Worm (Caenorhabditis elegans) whole organism, L4 larva: Measurements from ENCODE around the gene ttr-53.

Experiments used
- D1046.2 ChIP-seq: fragments of 200-800 bp; sonication (Bioruptor generic); IDR thresholded peaks from 2 replicates; pipeline ENCODE4 v1.3.6; 2022; ENCODE audit warnings: missing genetic modification characterization, missing compliant biosample characterization
- T20F7.1 ChIP-seq: fragments of 200-800 bp; sonication (Bioruptor generic); optimal IDR thresholded peaks from 2 replicates; lab custom pipeline; 2018; ENCODE audit warnings: mild to moderate bottlenecking, missing genetic modification characterization, missing compliant biosample characterization
- Y75B8A.6 ChIP-seq: fragments of 200-800 bp; sonication (Bioruptor generic); IDR thresholded peaks from 2 replicates; pipeline ENCODE4 v1.3.6; 2022; ENCODE audit warnings: missing genetic modification reagents, missing genetic modification characterization, missing compliant biosample characterization
- aha-1 ChIP-seq: fragments of 150-350 bp; peaks from one replicate; lab custom pipeline; 2014; ENCODE audit warnings: missing biosample characterization, missing genetic modification characterization
- aly-2 ChIP-seq: sonication (generic microtip); optimal IDR thresholded peaks from 2 replicates; lab custom pipeline; 2018; ENCODE audit warnings: missing biosample characterization, missing genetic modification characterization
- attf-4 ChIP-seq: sonication (generic microtip); optimal IDR thresholded peaks from 3 replicates; lab custom pipeline; 2017; ENCODE audit warnings: missing biosample characterization, missing genetic modification characterization
- ces-1 ChIP-seq: fragments of 150-350 bp; sonication (generic microtip); optimal IDR thresholded peaks from 4 replicates; lab custom pipeline; 2014; ENCODE audit warnings: missing biosample characterization, missing genetic modification reagents, missing genetic modification characterization
- ctbp-1 ChIP-seq: fragments of 200-800 bp; sonication (Bioruptor generic); IDR thresholded peaks from 2 replicates; pipeline ENCODE4 v1.3.6; 2022; ENCODE audit warnings: missing genetic modification reagents, missing genetic modification characterization, missing compliant biosample characterization
- dmd-6 ChIP-seq: fragments of 200-800 bp; sonication (Bioruptor generic); IDR thresholded peaks from 2 replicates; pipeline ENCODE4 v1.3.6; 2022; ENCODE audit warnings: missing genetic modification reagents, missing genetic modification characterization, missing compliant biosample characterization
- dmd-8 ChIP-seq: fragments of 200-800 bp; sonication (Bioruptor generic); IDR thresholded peaks from 2 replicates; pipeline ENCODE4 v1.3.6; 2022; ENCODE audit warnings: missing genetic modification characterization, missing compliant biosample characterization
- dmd-9 ChIP-seq: fragments of 200-800 bp; sonication (Bioruptor generic); IDR thresholded peaks from 2 replicates; pipeline ENCODE4 v1.3.6; 2022; ENCODE audit warnings: missing genetic modification reagents, missing genetic modification characterization, missing compliant biosample characterization
- dpl-1 ChIP-seq: fragments of 150-350 bp; optimal IDR thresholded peaks from 2 replicates; lab custom pipeline; 2014; ENCODE audit warnings: missing biosample characterization, missing genetic modification reagents, missing genetic modification characterization
- dve-1 ChIP-seq: sonication (generic microtip); optimal IDR thresholded peaks from 2 replicates; lab custom pipeline; 2017; ENCODE audit warnings: antibody characterized with exemption, mild to moderate bottlenecking, missing genetic modification characterization, missing compliant biosample characterization; ENCODE audit not compliant: insufficient read depth
- fkh-10 ChIP-seq: fragments of 150-350 bp; optimal IDR thresholded peaks from 2 replicates; lab custom pipeline; 2014; ENCODE audit warnings: missing biosample characterization, missing genetic modification reagents, missing genetic modification characterization
- fos-1 ChIP-seq: fragments of 150-350 bp; optimal IDR thresholded peaks from 2 replicates; lab custom pipeline; 2014; ENCODE audit warnings: missing biosample characterization, missing genetic modification characterization
- hlh-11 ChIP-seq: fragments of 200-800 bp; sonication (Bioruptor generic); optimal IDR thresholded peaks from 2 replicates; lab custom pipeline; 2018; ENCODE audit warnings: mild to moderate bottlenecking, missing genetic modification characterization, missing compliant biosample characterization
- hlh-30 ChIP-seq: sonication (generic microtip); optimal IDR thresholded peaks from 2 replicates; lab custom pipeline; 2017; ENCODE audit warnings: antibody characterized with exemption, mild to moderate bottlenecking, missing genetic modification characterization, missing compliant biosample characterization; ENCODE audit not compliant: insufficient read depth
- lin-13 ChIP-seq: fragments of 150-350 bp; optimal IDR thresholded peaks from 2 replicates; lab custom pipeline; 2014; ENCODE audit warnings: missing biosample characterization, missing genetic modification reagents, missing genetic modification characterization
- lin-38 ChIP-seq: fragments of 200-800 bp; sonication (Bioruptor generic); IDR thresholded peaks from 2 replicates; pipeline ENCODE4 v1.3.6; 2022; ENCODE audit warnings: missing genetic modification reagents, missing genetic modification characterization, missing compliant biosample characterization
- lsy-2 ChIP-seq, 2 experiments: fragments of 150-350 bp in 1 of 2; sonication (generic microtip) in 1 of 2; optimal IDR thresholded peaks; 2 replicates each; lab custom pipeline; 2014 to 2017; ENCODE audit warnings: missing biosample characterization in 2 of 2, missing genetic modification characterization in 2 of 2
- mdl-1 ChIP-seq, 2 experiments: fragments of 150-350 bp in 1 of 2; sonication (generic microtip) in 1 of 2; optimal IDR thresholded peaks; 2 replicates each; lab custom pipeline; 2014 to 2017; ENCODE audit warnings: missing biosample characterization in 2 of 2, missing genetic modification characterization in 2 of 2
- mep-1 ChIP-seq: fragments of 150-350 bp; sonication (generic microtip); optimal IDR thresholded peaks from 3 replicates; lab custom pipeline; 2014; ENCODE audit warnings: missing biosample characterization, missing genetic modification characterization
- mes-2 ChIP-seq: sonication (generic microtip); optimal IDR thresholded peaks from 2 replicates; lab custom pipeline; 2016; ENCODE audit warnings: missing genotype, mild to moderate bottlenecking, missing genetic modification characterization, missing compliant biosample characterization; ENCODE audit not compliant: poor library complexity, severe bottlenecking
- mxl-3 ChIP-seq: fragments of 200-800 bp; sonication (Bioruptor generic); optimal IDR thresholded peaks from 2 replicates; lab custom pipeline; 2018; ENCODE audit warnings: mild to moderate bottlenecking, missing genetic modification characterization, missing compliant biosample characterization
- nhr-28 ChIP-seq: fragments of 150-350 bp; optimal IDR thresholded peaks from 2 replicates; lab custom pipeline; 2014; ENCODE audit warnings: missing biosample characterization, missing genetic modification characterization
- nhr-48 ChIP-seq: sonication (generic microtip); optimal IDR thresholded peaks from 2 replicates; lab custom pipeline; 2016; ENCODE audit warnings: mild to moderate bottlenecking, missing genetic modification characterization, missing compliant biosample characterization
- nhr-6 ChIP-seq: fragments of 150-350 bp; optimal IDR thresholded peaks from 2 replicates; lab custom pipeline; 2014; ENCODE audit warnings: missing biosample characterization, missing genetic modification characterization
- nhr-77 ChIP-seq: fragments of 150-350 bp; optimal IDR thresholded peaks from 2 replicates; lab custom pipeline; 2014; ENCODE audit warnings: missing biosample characterization, missing genetic modification characterization
- rbr-2 ChIP-seq: sonication (generic microtip); optimal IDR thresholded peaks from 2 replicates; lab custom pipeline; 2016; ENCODE audit warnings: missing genotype, missing genetic modification characterization, missing compliant biosample characterization
- sdz-12 ChIP-seq: fragments of 200-800 bp; sonication (Bioruptor generic); optimal IDR thresholded peaks from 2 replicates; lab custom pipeline; 2018; ENCODE audit warnings: mild to moderate bottlenecking, missing genetic modification characterization, missing compliant biosample characterization
- skn-1 ChIP-seq: fragments of 150-350 bp; optimal IDR thresholded peaks from 2 replicates; lab custom pipeline; 2014; ENCODE audit warnings: missing biosample characterization, missing genetic modification characterization
- snpc-4 ChIP-seq: fragments of 150-350 bp; optimal IDR thresholded peaks from 2 replicates; lab custom pipeline; 2014; ENCODE audit warnings: missing biosample characterization, missing genetic modification characterization
- tra-1 ChIP-seq: fragments of 200-800 bp; sonication (Bioruptor generic); IDR thresholded peaks from 2 replicates; pipeline ENCODE4 v1.3.6; 2022; ENCODE audit warnings: missing genetic modification reagents, missing genetic modification characterization, missing compliant biosample characterization
- unc-62 ChIP-seq, 3 experiments: fragments of 150-350 bp in 1 of 3; sonication (generic microtip); optimal IDR thresholded peaks in 2 of 3; peaks in 1 of 3; 1 replicate in 1 of 3; 2 replicates in 2 of 3; lab custom pipeline; 2014 to 2017; ENCODE audit warnings: missing biosample characterization in 3 of 3, missing genetic modification characterization in 3 of 3, missing genetic modification reagents in 3 of 3, missing genotype in 1 of 3
- zfp-2 ChIP-seq: sonication (generic microtip); optimal IDR thresholded peaks from 2 replicates; lab custom pipeline; 2016; ENCODE audit warnings: mild to moderate bottlenecking, missing genetic modification characterization, missing compliant biosample characterization

ttr-53 gene

ce11 chrIV:10151439-10151997 lies 6.3 kb upstream of the ttr-53 start, which contains the start of gene copg-1:
Gene copg-1, plus strand, starts transcription at chrIV:10151947.
- TF ChIP-seq sdz-12 (GFP tag; lab: Kevin White, UChicago) (no peak), ctbp-1 (GFP tag; lab: Robert Waterston, UW) (0 out of 2 replicates have a peak, but pooled peaks have one; percentile 16), aha-1 (tag; lab: Kevin White, UChicago) (peak; percentile 74), hlh-30 (peak; percentile 80), lin-38 (GFP tag; lab: Robert Waterston, UW) (peak; percentile 39; the same call in 1 of the 2 replicates), mep-1 (tag; lab: Kevin White, UChicago) (peak; percentile 42), T20F7.1 (GFP tag; lab: Kevin White, UChicago) (peak; percentile 52), mes-2 (tag; lab: Kevin White, UChicago) (peak; percentile 77), Y75B8A.6 (GFP tag; lab: Robert Waterston, UW) (no peak), rbr-2 (tag; lab: Kevin White, UChicago) (peak; percentile 19), lin-13 (GFP tag; lab: Kevin White, UChicago) (peak; percentile 42), D1046.2 (GFP tag; lab: Robert Waterston, UW) (no peak), fkh-10 (GFP tag; lab: Kevin White, UChicago) (peak; percentile 13), ces-1 (GFP tag; lab: Kevin White, UChicago) (peak; percentile 55), nhr-6 (tag; lab: Kevin White, UChicago) (peak; percentile 28), mxl-3 (GFP tag; lab: Kevin White, UChicago) (peak; percentile 11), attf-4 (tag; lab: Kevin White, UChicago) (no peak), nhr-48 (no peak), snpc-4 (no peak), lsy-2 (tag; optimal IDR thresholded peaks at IDR 0.05; lab: Kevin White, UChicago) (peak in 1 of 2 experiments; percentile 96), nhr-77 (tag; lab: Kevin White, UChicago) (no peak), dmd-6 (0 out of 2 replicates have a peak, but pooled peaks have one; percentile 7), mdl-1 (tag; optimal IDR thresholded peaks at IDR 0.05; lab: Kevin White, UChicago) (peak in 1 of 2 experiments; percentile 9), dpl-1 (GFP tag; lab: Kevin White, UChicago) (peak; percentile 55), dve-1 (peak; percentile 39), hlh-11 (peak; percentile 24), nhr-28 (tag; lab: Kevin White, UChicago) (peak; percentile 28), fos-1 (tag; lab: Kevin White, UChicago) (no peak)

- no peak for TF ChIP-seq zfp-2 (tag; lab: Kevin White, UChicago)
- TF ChIP-seq sdz-12 (GFP tag; lab: Kevin White, UChicago), result no peak
- no peak for TF ChIP-seq ces-1 (GFP tag; lab: Kevin White, UChicago)
- TF ChIP-seq snpc-4, result no peak
- TF ChIP-seq unc-62 (GFP tag; optimal IDR thresholded peaks at IDR 0.05 in 1 of 2; lab: Kevin White, UChicago), result peak in 1 of 2 experiments; percentile 95
- no peak for TF ChIP-seq unc-62 (tag; optimal IDR thresholded peaks at IDR 0.05; lab: Kevin White, UChicago)
- TF ChIP-seq fos-1 (tag; lab: Kevin White, UChicago), result no peak
- no peak for TF ChIP-seq lin-38 (GFP tag; lab: Robert Waterston, UW)
- no peak for TF ChIP-seq tra-1 (GFP tag; lab: Robert Waterston, UW)
- TF ChIP-seq skn-1 (tag; lab: Kevin White, UChicago), result no peak
Measured at ce11 chrIV:10153479-10153878, 4.4 kb upstream of the ttr-53 start.

ce11 chrIV:10155475-10155874 lies 2.4 kb upstream of the ttr-53 start, which contains the start of gene ttr-54:
Gene ttr-54, plus strand, starts transcription at chrIV:10155775.
- no peak for TF ChIP-seq dmd-8
- peak; percentile 10 for TF ChIP-seq hlh-30
- no peak for TF ChIP-seq aly-2 (tag; lab: Kevin White, UChicago)
- no peak for TF ChIP-seq dmd-9
- TF ChIP-seq lsy-2 (tag; optimal IDR thresholded peaks at IDR 0.05; lab: Kevin White, UChicago), result no peak
